Worm (Caenorhabditis elegans): ENCODE measurements around the gene bgnt-1.2.

Gene bgnt-1.2

ce11 chrV:2134340-2134739 lies 15.9 kb upstream of the bgnt-1.2 start:
- TF ChIP-seq ZK337.2 (GFP tag; IDR thresholded peaks at IDR 0.05) (no peak), Y48G9A.11 (GFP tag; IDR thresholded peaks at IDR 0.05) (0 out of 2 replicates have a peak, but pooled peaks have one; percentile 39), mxl-3 (GFP tag; optimal IDR thresholded peaks at IDR 0.05) (no peak), T26A8.4 (GFP tag; IDR thresholded peaks at IDR 0.05) (no peak), mep-1 (tag; optimal IDR thresholded peaks at IDR 0.05) (peak; percentile 7), aha-1 (tag) (peak; percentile 78), fkh-10 (GFP tag; optimal IDR thresholded peaks at IDR 0.05) (no peak), snpc-1.2 (GFP tag; IDR thresholded peaks at IDR 0.05) (no peak), nhr-237 (tag; optimal IDR thresholded peaks at IDR 0.05) (no peak), nhr-48 (tag; optimal IDR thresholded peaks at IDR 0.05) (no peak), egl-27 (tag; optimal IDR thresholded peaks at IDR 0.05) (no peak), lin-13 (GFP tag; optimal IDR thresholded peaks at IDR 0.05) (no peak), set-16 (GFP tag; IDR thresholded peaks at IDR 0.05) (no peak), hlh-30 (tag; optimal IDR thresholded peaks at IDR 0.05; ENCODE audit: insufficient read depth) (peak; percentile 62), pqm-1 (tag; optimal IDR thresholded peaks at IDR 0.05) (no peak), ztf-7 (tag; optimal IDR thresholded peaks at IDR 0.05) (no peak), nhr-42 (GFP tag; IDR thresholded peaks at IDR 0.05) (no peak), unc-62 (GFP tag; optimal IDR thresholded peaks at IDR 0.05 in 1 of 2) (peak in 1 of 2 experiments; percentile 14), unc-62 (tag; optimal IDR thresholded peaks at IDR 0.05) (no peak), dpl-1 (GFP tag; optimal IDR thresholded peaks at IDR 0.05) (no peak), lsy-2 (tag; optimal IDR thresholded peaks at IDR 0.05) (peak in 1 of 2 experiments; percentile 26), egl-43 (GFP tag; IDR thresholded peaks at IDR 0.05) (peak; percentile 20; the same call in 1 of the 2 replicates), lim-7 (GFP tag; IDR thresholded peaks at IDR 0.05) (0 out of 2 replicates have a peak, but pooled peaks have one; percentile 47), Y105C5A.15 (GFP tag; IDR thresholded peaks at IDR 0.05) (no peak), nhr-77 (tag; optimal IDR thresholded peaks at IDR 0.05) (no peak), zip-11 (GFP tag; IDR thresholded peaks at IDR 0.05) (no peak), spr-3 (GFP tag; optimal IDR thresholded peaks at IDR 0.05) (no peak)

- TF ChIP-seq saeg-2 (GFP tag; IDR thresholded peaks at IDR 0.05) (no peak), sdz-12 (GFP tag; optimal IDR thresholded peaks at IDR 0.05) (no peak), ztf-11 (tag; optimal IDR thresholded peaks at IDR 0.05) (no peak), lin-38 (GFP tag; IDR thresholded peaks at IDR 0.05) (peak; percentile 33), aly-2 (tag; optimal IDR thresholded peaks at IDR 0.05) (no peak), dmd-6 (GFP tag; IDR thresholded peaks at IDR 0.05) (peak; percentile 73), tra-1 (GFP tag; IDR thresholded peaks at IDR 0.05) (0 out of 2 replicates have a peak, but pooled peaks have one; percentile 32), nhr-48 (tag; optimal IDR thresholded peaks at IDR 0.05) (peak; percentile 8), T26A8.4 (GFP tag; IDR thresholded peaks at IDR 0.05) (no peak), tag-97 (GFP tag; IDR thresholded peaks at IDR 0.05) (no peak), hlh-11 (tag; optimal IDR thresholded peaks at IDR 0.05) (peak; percentile 83), dmd-8 (GFP tag; IDR thresholded peaks at IDR 0.05) (no peak), pqm-1 (tag; optimal IDR thresholded peaks at IDR 0.05) (no peak), lin-1 (GFP tag; IDR thresholded peaks at IDR 0.05) (no peak), nhr-111 (GFP tag; optimal IDR thresholded peaks at IDR 0.05) (no peak), nhr-28 (tag; optimal IDR thresholded peaks at IDR 0.05) (peak; percentile 1), jun-1 (tag; optimal IDR thresholded peaks at IDR 0.05) (no peak), ceh-44 (GFP tag; IDR thresholded peaks at IDR 0.05) (no peak), spr-1 (tag; optimal IDR thresholded peaks at IDR 0.05) (no peak), skn-1 (tag; optimal IDR thresholded peaks at IDR 0.05) (no peak), fkh-10 (GFP tag; optimal IDR thresholded peaks at IDR 0.05) (peak; percentile 74), nhr-76 (tag; optimal IDR thresholded peaks at IDR 0.05) (no peak), fos-1 (tag; optimal IDR thresholded peaks at IDR 0.05) (no peak), zip-11 (GFP tag; IDR thresholded peaks at IDR 0.05) (no peak), lin-15B (tag; optimal IDR thresholded peaks at IDR 0.05) (no peak), mdl-1 (tag; optimal IDR thresholded peaks at IDR 0.05) (peak; percentile 71 to 93), nhr-6 (tag; optimal IDR thresholded peaks at IDR 0.05) (no peak), nhr-77 (tag; optimal IDR thresholded peaks at IDR 0.05) (peak; percentile 1), daf-16 (GFP tag; optimal IDR thresholded peaks at IDR 0.05) (peak in 1 of 2 experiments; percentile 6), daf-16 (tag; optimal IDR thresholded peaks at IDR 0.05) (peak; percentile 24), spr-3 (GFP tag; optimal IDR thresholded peaks at IDR 0.05) (no peak), ceh-62 (tag; optimal IDR thresholded peaks at IDR 0.05) (no peak), unc-62 (GFP tag; optimal IDR thresholded peaks at IDR 0.05 in 1 of 2) (no peak), unc-62 (tag; optimal IDR thresholded peaks at IDR 0.05) (no peak)
These were observed 15.0 kb upstream of the bgnt-1.2 start for ce11 chrV:2133512-2133911.

All from whole organism, L4 larva.